Worm (Caenorhabditis elegans) whole organism, midembryonic: ENCODE results near the gene acl-1.

Experiments
- T22C8.4 ChIP-seq: fragments of 200-800 bp; sonication (Bioruptor generic); IDR thresholded peaks from 2 replicates; pipeline ENCODE4 v1.3.6; 2022; ENCODE audit warnings: missing genetic modification characterization, missing compliant biosample characterization
- flt-1 ChIP-seq: fragments of 200-800 bp; sonication (Bioruptor generic); IDR thresholded peaks from 2 replicates; pipeline ENCODE4 v1.3.6; 2022; ENCODE audit warnings: missing genetic modification characterization, missing compliant biosample characterization
- klf-2 ChIP-seq: fragments of 200-800 bp; sonication (Bioruptor generic); conservative IDR thresholded peaks from 2 replicates; pipeline ENCODE4 v1.3.6; 2022; ENCODE audit warnings: missing genetic modification reagents, missing genetic modification characterization, missing compliant biosample characterization
- tab-1 ChIP-seq: fragments of 200-800 bp; sonication (Bioruptor generic); IDR thresholded peaks from 2 replicates; pipeline ENCODE4 v1.3.6; 2022; ENCODE audit warnings: missing genetic modification characterization, missing compliant biosample characterization

DNA sequence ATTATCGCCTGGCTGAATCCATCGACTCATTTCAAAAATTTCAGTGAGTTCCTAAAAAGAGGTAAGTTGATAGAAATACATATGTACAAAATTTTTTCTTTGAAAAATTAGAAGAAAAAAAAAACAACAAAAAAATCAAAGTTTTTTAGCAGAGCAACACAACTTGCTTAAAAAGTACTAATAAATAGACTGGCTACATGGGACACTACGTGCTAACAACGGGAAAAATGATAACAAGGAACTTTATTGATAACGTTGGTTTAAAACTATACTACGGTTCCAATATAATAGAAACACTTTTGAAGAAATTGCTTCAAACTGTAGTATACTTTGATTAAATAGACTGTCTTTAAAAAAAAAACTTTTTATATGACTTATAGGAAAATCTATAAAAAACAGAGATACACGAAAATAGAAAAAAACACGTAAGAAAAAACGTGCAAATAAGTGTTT lies 11.2 kb upstream of the acl-1 start, which contains the start of gene acox-1.6:
- no peak for TF ChIP-seq tab-1 (GFP tag; lab: Robert Waterston, UW)
- no peak for TF ChIP-seq T22C8.4 (GFP tag; lab: Robert Waterston, UW)
- no peak for TF ChIP-seq klf-2 (GFP tag; lab: Robert Waterston, UW)
- TF ChIP-seq flt-1 (GFP tag; lab: Robert Waterston, UW), result no peak
